Worm (Caenorhabditis elegans): ENCODE measurements around the gene ceh-30.

- TF ChIP-seq ztf-11 (tag; optimal IDR thresholded peaks at IDR 0.05) (no peak), nhr-11 (tag; optimal IDR thresholded peaks at IDR 0.05) (no peak), snpc-4 (tag; optimal IDR thresholded peaks at IDR 0.05) (no peak), lsy-2 (tag; optimal IDR thresholded peaks at IDR 0.05) (no peak), alr-1 (tag; optimal IDR thresholded peaks at IDR 0.05; ENCODE audit: borderline replicate concordance) (no peak), ceh-82 (tag; optimal IDR thresholded peaks at IDR 0.05) (no peak), lir-3 (tag; optimal IDR thresholded peaks at IDR 0.05; ENCODE audit: poor library complexity) (no peak), pqm-1 (tag; optimal IDR thresholded peaks at IDR 0.05) (no peak), fos-1 (tag; optimal IDR thresholded peaks at IDR 0.05) (no peak), ceh-63 (GFP tag; optimal IDR thresholded peaks at IDR 0.05) (no peak), nhr-237 (tag; optimal IDR thresholded peaks at IDR 0.05) (no peak), aha-1 (tag; optimal IDR thresholded peaks at IDR 0.05) (no peak)
Observed at ce11 chrX:3051315-3051993, 11.9 kb upstream of the ceh-30 start.
